Worm (Caenorhabditis elegans) whole organism, L3 larva: Measurements from ENCODE around the gene hpo-9.

Source experiments
- R02D3.7 ChIP-seq: fragments of 150-350 bp; optimal IDR thresholded peaks from 2 replicates; lab custom pipeline; 2014; ENCODE audit warnings: missing biosample characterization, missing genetic modification characterization
- ZK546.5 ChIP-seq: sonication (generic microtip); optimal IDR thresholded peaks from 2 replicates; lab custom pipeline; 2017; ENCODE audit warnings: missing biosample characterization, missing genetic modification characterization
- aly-2 ChIP-seq: fragments of 150-350 bp; optimal IDR thresholded peaks from 2 replicates; lab custom pipeline; 2014; ENCODE audit warnings: missing biosample characterization, missing genetic modification characterization
- ceh-16 ChIP-seq: sonication (generic microtip); optimal IDR thresholded peaks from 2 replicates; lab custom pipeline; 2017; ENCODE audit warnings: missing biosample characterization, missing genetic modification characterization
- ceh-9 ChIP-seq: sonication (generic microtip); optimal IDR thresholded peaks from 2 replicates; lab custom pipeline; 2018; ENCODE audit warnings: missing biosample characterization, missing genetic modification characterization
- egl-27 ChIP-seq: sonication (generic microtip); optimal IDR thresholded peaks from 4 replicates; lab custom pipeline; 2017; ENCODE audit warnings: missing biosample characterization, missing genetic modification reagents, missing genetic modification characterization
- egl-5 ChIP-seq: fragments of 150-350 bp; optimal IDR thresholded peaks from 2 replicates; lab custom pipeline; 2017; ENCODE audit warnings: missing biosample characterization, missing genetic modification reagents, missing genetic modification characterization, inconsistent platforms
- elt-2 ChIP-seq: sonication (generic microtip); optimal IDR thresholded peaks from 2 replicates; lab custom pipeline; 2016; ENCODE audit warnings: missing genetic modification reagents, mild to moderate bottlenecking, missing genetic modification characterization, missing compliant biosample characterization
- elt-3 ChIP-seq, 3 experiments: fragments of 150-350 bp in 1 of 3; sonication (generic microtip) in 2 of 3; optimal IDR thresholded peaks; 2 replicates in 2 of 3; 4 replicates in 1 of 3; lab custom pipeline; 2014 to 2017; ENCODE audit warnings: missing biosample characterization in 3 of 3, missing genetic modification characterization in 3 of 3
- eor-1 ChIP-seq, 2 experiments: fragments of 150-350 bp; optimal IDR thresholded peaks; 2 replicates each; lab custom pipeline; 2014 to 2018; ENCODE audit warnings: missing biosample characterization in 2 of 2, missing genetic modification characterization in 2 of 2
- fkh-10 ChIP-seq: sonication (generic microtip); optimal IDR thresholded peaks from 2 replicates; lab custom pipeline; 2017; ENCODE audit warnings: missing biosample characterization, missing genetic modification reagents, missing genetic modification characterization
- fkh-2 ChIP-seq: fragments of 150-350 bp; optimal IDR thresholded peaks from 2 replicates; lab custom pipeline; 2014; ENCODE audit warnings: missing biosample characterization, missing genetic modification reagents, missing genetic modification characterization
- hmg-11 ChIP-seq: sonication (generic microtip); optimal IDR thresholded peaks from 2 replicates; lab custom pipeline; 2016; ENCODE audit warnings: missing genetic modification characterization, missing compliant biosample characterization
- jun-1 ChIP-seq: fragments of 150-350 bp; optimal IDR thresholded peaks from 2 replicates; lab custom pipeline; 2014; ENCODE audit warnings: missing biosample characterization, missing genetic modification reagents, missing genetic modification characterization
- lin-39 ChIP-seq: fragments of 150-350 bp; optimal IDR thresholded peaks from 2 replicates; lab custom pipeline; 2018; ENCODE audit warnings: missing biosample characterization, missing genetic modification reagents, missing genetic modification characterization
- mdl-1 ChIP-seq: fragments of 150-350 bp; optimal IDR thresholded peaks from 2 replicates; lab custom pipeline; 2014; ENCODE audit warnings: missing biosample characterization, missing genetic modification characterization
- mml-1 ChIP-seq: fragments of 150-350 bp; sonication (generic microtip); optimal IDR thresholded peaks from 3 replicates; lab custom pipeline; 2014; ENCODE audit warnings: missing biosample characterization, missing genetic modification characterization
- nfya-1 ChIP-seq: sonication (generic microtip); optimal IDR thresholded peaks from 2 replicates; lab custom pipeline; 2017; ENCODE audit warnings: missing genetic modification characterization, mild to moderate bottlenecking, missing compliant biosample characterization, antibody characterized with exemption, moderate library complexity; ENCODE audit not compliant: insufficient read depth
- nhr-11 ChIP-seq: fragments of 150-350 bp; optimal IDR thresholded peaks from 2 replicates; lab custom pipeline; 2014; ENCODE audit warnings: missing biosample characterization, missing genetic modification characterization
- nhr-23 ChIP-seq: fragments of 150-350 bp; optimal IDR thresholded peaks from 2 replicates; lab custom pipeline; 2014; ENCODE audit warnings: missing biosample characterization, missing genetic modification reagents, missing genetic modification characterization
- nhr-237 ChIP-seq: fragments of 150-350 bp; optimal IDR thresholded peaks from 2 replicates; lab custom pipeline; 2014; ENCODE audit warnings: missing biosample characterization, missing genetic modification characterization
- nhr-43 ChIP-seq: sonication (generic microtip); optimal IDR thresholded peaks from 2 replicates; lab custom pipeline; 2016; ENCODE audit warnings: mild to moderate bottlenecking, missing genetic modification characterization, missing compliant biosample characterization; ENCODE audit not compliant: poor library complexity, severe bottlenecking
- nhr-67 ChIP-seq: fragments of 150-350 bp; optimal IDR thresholded peaks from 2 replicates; lab custom pipeline; 2014; ENCODE audit warnings: missing biosample characterization, missing genetic modification characterization
- nhr-76 ChIP-seq: fragments of 150-350 bp; sonication (generic microtip); optimal IDR thresholded peaks from 5 replicates; lab custom pipeline; 2014; ENCODE audit warnings: missing biosample characterization, missing genetic modification characterization
- nhr-77 ChIP-seq: fragments of 150-350 bp; optimal IDR thresholded peaks from 2 replicates; lab custom pipeline; 2014; ENCODE audit warnings: missing biosample characterization, missing genetic modification characterization
- pha-4 ChIP-seq: fragments of 150-350 bp; optimal IDR thresholded peaks from 2 replicates; lab custom pipeline; 2014; ENCODE audit warnings: missing biosample characterization, missing genetic modification reagents, missing genetic modification characterization
- tbx-2 ChIP-seq: sonication (generic microtip); optimal IDR thresholded peaks from 2 replicates; lab custom pipeline; 2016; ENCODE audit warnings: mild to moderate bottlenecking, missing genetic modification characterization, missing compliant biosample characterization
- unc-39 ChIP-seq: sonication (generic microtip); optimal IDR thresholded peaks from 4 replicates; lab custom pipeline; 2017; ENCODE audit warnings: missing biosample characterization, missing genetic modification characterization
- unc-62 ChIP-seq: fragments of 150-350 bp; sonication (generic microtip); optimal IDR thresholded peaks from 4 replicates; lab custom pipeline; 2014; ENCODE audit warnings: missing biosample characterization, missing genetic modification reagents, missing genetic modification characterization
- zag-1 ChIP-seq: fragments of 150-350 bp; optimal IDR thresholded peaks from 2 replicates; lab custom pipeline; 2014; ENCODE audit warnings: missing biosample characterization, missing genetic modification characterization

hpo-9 gene

DNA sequence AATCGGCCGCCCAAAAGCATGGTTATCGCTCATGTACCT is at the start of gene hpo-9:
TSS of gene hpo-9 (minus strand) at position 37 of the 39 bp plus-strand sequence.
- TF ChIP-seq fkh-10 (GFP tag; lab: Kevin White, UChicago) (no peak), nhr-67 (no peak), nhr-237 (tag; lab: Kevin White, UChicago) (no peak), nhr-43 (tag; lab: Kevin White, UChicago) (no peak), zag-1 (tag; lab: Kevin White, UChicago) (no peak), nhr-76 (tag; lab: Kevin White, UChicago) (no peak), elt-2 (tag; lab: Kevin White, UChicago) (no peak), ZK546.5 (tag; lab: Kevin White, UChicago) (no peak), mml-1 (tag; lab: Kevin White, UChicago) (no peak), elt-3 (tag; optimal IDR thresholded peaks at IDR 0.05; lab: Kevin White, UChicago) (no peak), hmg-11 (tag; lab: Kevin White, UChicago) (no peak), jun-1 (tag; lab: Kevin White, UChicago) (no peak), aly-2 (tag; lab: Kevin White, UChicago) (no peak), unc-62 (GFP tag; lab: Kevin White, UChicago) (no peak), tbx-2 (tag; lab: Kevin White, UChicago) (no peak)

- TF ChIP-seq R02D3.7 (tag; lab: Kevin White, UChicago) (no peak), nhr-43 (tag; lab: Kevin White, UChicago) (no peak), egl-5 (no peak), ceh-16 (no peak), fkh-2 (tag; lab: Kevin White, UChicago) (no peak), aly-2 (tag; lab: Kevin White, UChicago) (no peak), mdl-1 (tag; lab: Kevin White, UChicago) (no peak), elt-3 (tag; optimal IDR thresholded peaks at IDR 0.05; lab: Kevin White, UChicago) (no peak), nhr-77 (tag; lab: Kevin White, UChicago) (no peak), nhr-76 (tag; lab: Kevin White, UChicago) (no peak), lin-39 (tag; lab: Kevin White, UChicago) (no peak), fkh-10 (GFP tag; lab: Kevin White, UChicago) (no peak), jun-1 (tag; lab: Kevin White, UChicago) (no peak)
Observed at ce11 chrV:7282037-7282436, 45.1 kb upstream of the hpo-9 start, which contains the start of gene C13A2.3. Gene C13A2.3, plus strand, starts transcription at chrV:7282337.

ce11 chrV:7279090-7279489 is 42.2 kb upstream of the hpo-9 start, which contains the start of gene C13A2.4:
Gene C13A2.4, plus strand, starts transcription at chrV:7279390.
- TF ChIP-seq hmg-11 (tag; lab: Kevin White, UChicago): no peak
- no peak for TF ChIP-seq fkh-2 (tag; lab: Kevin White, UChicago)
- TF ChIP-seq tbx-2 (tag; lab: Kevin White, UChicago): no peak
- TF ChIP-seq pha-4: no peak
- TF ChIP-seq unc-62 (GFP tag; lab: Kevin White, UChicago): no peak
- TF ChIP-seq mdl-1 (tag; lab: Kevin White, UChicago): no peak
- no peak for TF ChIP-seq elt-2 (tag; lab: Kevin White, UChicago)
- TF ChIP-seq nhr-67: no peak
- no peak for TF ChIP-seq aly-2 (tag; lab: Kevin White, UChicago)
- no peak for TF ChIP-seq egl-27

ce11 chrV:7275491-7275890 is 38.6 kb upstream of the hpo-9 start, which contains the start of gene C13A2.5:
Gene C13A2.5, plus strand, starts transcription at chrV:7275791.
- no peak for TF ChIP-seq eor-1 (tag; optimal IDR thresholded peaks at IDR 0.05; lab: Kevin White, UChicago)

DNA sequence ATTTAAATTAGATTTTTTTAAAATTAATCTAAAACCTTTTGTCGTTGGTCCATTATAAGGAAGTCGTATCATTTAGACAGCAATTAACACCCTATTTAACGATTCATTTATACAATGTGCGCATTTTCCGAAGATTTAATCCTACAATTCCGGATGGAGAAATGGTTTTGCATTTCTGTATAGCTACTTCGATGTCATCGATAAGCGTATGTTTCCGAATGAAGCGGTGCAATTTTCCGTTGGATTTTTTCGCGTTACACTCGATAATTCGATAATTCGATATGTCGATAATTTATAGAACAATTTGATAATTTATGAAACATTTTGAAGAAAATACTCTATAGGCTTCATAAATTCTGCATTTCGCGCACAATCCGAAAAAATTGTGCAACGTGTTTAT is 38.1 kb upstream of the hpo-9 start, which contains the start of gene C13A2.10:
TSS of gene C13A2.10 (minus strand) at position 101 of the 400 bp plus-strand sequence.
- no peak for TF ChIP-seq jun-1 (tag; lab: Kevin White, UChicago)
- TF ChIP-seq, all 47 proteins: peak for 0

DNA sequence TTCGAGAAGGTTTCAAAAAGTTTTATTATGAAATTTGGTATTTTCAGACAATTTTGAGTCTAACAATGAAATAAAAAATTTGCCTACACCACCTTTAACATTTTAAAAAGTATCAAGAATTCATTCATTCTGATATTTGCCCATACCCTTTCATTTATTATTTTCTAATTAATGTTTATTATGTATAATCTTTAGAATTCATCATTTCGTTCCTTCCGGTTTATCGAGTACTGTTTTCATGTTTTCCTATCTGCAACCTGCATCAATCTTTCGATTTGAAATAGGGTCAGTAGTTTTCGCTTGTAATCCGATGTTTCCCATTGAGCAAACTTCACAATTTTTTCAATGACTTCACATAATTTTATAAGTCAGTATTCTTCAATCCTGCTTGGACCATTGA is 32.5 kb upstream of the hpo-9 start, which contains the start of gene C13A2.6:
TSS of gene C13A2.6 (plus strand) at position 301 of the 400 bp plus-strand sequence.
- no peak for TF ChIP-seq pha-4
- TF ChIP-seq egl-27: no peak
- TF ChIP-seq nhr-11 (tag; lab: Kevin White, UChicago): no peak
- no peak for TF ChIP-seq nhr-77 (tag; lab: Kevin White, UChicago)
- TF ChIP-seq mdl-1 (tag; lab: Kevin White, UChicago): no peak

ce11 chrV:7266021-7266420 is 29.1 kb upstream of the hpo-9 start, which contains the start of gene C13A2.7:
Gene C13A2.7, plus strand, starts transcription at chrV:7266321.
- TF ChIP-seq nhr-23 (tag; lab: Kevin White, UChicago) (no peak), unc-39 (tag; lab: Kevin White, UChicago) (no peak), nfya-1 (tag; lab: Kevin White, UChicago) (no peak), lin-39 (tag; lab: Kevin White, UChicago) (no peak), hmg-11 (tag; lab: Kevin White, UChicago) (no peak), egl-27 (no peak), nhr-76 (tag; lab: Kevin White, UChicago) (no peak), pha-4 (no peak), mml-1 (tag; lab: Kevin White, UChicago) (no peak), nhr-77 (tag; lab: Kevin White, UChicago) (no peak), zag-1 (tag; lab: Kevin White, UChicago) (no peak), ceh-9 (tag; lab: Kevin White, UChicago) (no peak), ZK546.5 (tag; lab: Kevin White, UChicago) (no peak), elt-2 (tag; lab: Kevin White, UChicago) (no peak), nhr-43 (tag; lab: Kevin White, UChicago) (no peak), R02D3.7 (tag; lab: Kevin White, UChicago) (no peak), nhr-237 (tag; lab: Kevin White, UChicago) (no peak), egl-5 (no peak)
